Fruit fly (Drosophila melanogaster) whole organism, prepupa: ENCODE measurements around the gene Girdin.

ENCODE experiments used
- CG11762 ChIP-seq: fragments of 200-800 bp; sonication (Bioruptor generic); optimal IDR thresholded peaks from 3 replicates; lab custom pipeline; 2016; ENCODE audit warnings: missing biosample characterization, missing genetic modification characterization; ENCODE audit not compliant: insufficient read depth
- CG15336 ChIP-seq: fragments of 200-800 bp; sonication (Bioruptor generic); IDR thresholded peaks from 2 replicates; pipeline ENCODE4 v1.3.6; 2022; ENCODE audit warnings: missing biosample characterization, missing genetic modification characterization
- CG7368 ChIP-seq: fragments of 200-800 bp; sonication (Bioruptor generic); optimal IDR thresholded peaks from 3 replicates; lab custom pipeline; 2016; ENCODE audit warnings: missing biosample characterization, missing genetic modification characterization

DNA sequence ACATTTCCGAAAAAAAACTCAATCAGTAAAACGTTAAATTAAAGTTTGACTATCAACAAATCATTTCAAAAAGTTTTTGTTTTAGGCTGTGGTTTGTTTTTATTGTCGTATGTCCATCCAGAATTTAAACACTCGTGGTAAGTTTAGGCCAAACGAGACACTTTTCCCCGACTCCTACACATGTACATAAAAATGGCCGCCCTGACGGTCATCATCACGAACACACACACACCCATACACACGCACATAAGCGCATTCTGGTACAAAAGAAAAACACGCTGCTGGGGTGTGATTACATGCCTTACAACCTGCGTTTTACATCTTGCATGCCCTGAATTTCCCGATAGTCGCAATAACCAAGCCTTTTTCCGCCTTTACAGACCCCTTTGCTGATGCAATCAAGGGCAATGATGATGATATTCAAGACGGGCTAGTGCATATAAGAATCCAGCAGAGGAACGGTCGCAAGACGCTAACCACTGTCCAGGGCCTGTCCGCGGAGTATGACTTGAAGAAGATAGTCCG is 44.7 kb downstream of the Girdin start:
- TF ChIP-seq CG11762 = no peak
- TF ChIP-seq CG15336 (GFP tag; lab: Robert Waterston, UW) = no peak
- TF ChIP-seq CG7368 = no peak
